Worm (Caenorhabditis elegans) whole organism, L1 larva: ENCODE results near the gene his-42.

Experiments
- C04F5.9 ChIP-seq: sonication (generic microtip); optimal IDR thresholded peaks from 2 replicates; lab custom pipeline; 2016; ENCODE audit warnings: missing genetic modification characterization, missing compliant biosample characterization
- alr-1 ChIP-seq: fragments of 200-800 bp; sonication (Bioruptor generic); optimal IDR thresholded peaks from 2 replicates; lab custom pipeline; 2018; ENCODE audit warnings: borderline replicate concordance, mild to moderate bottlenecking, missing genetic modification characterization, missing compliant biosample characterization
- aly-2 ChIP-seq: fragments of 150-350 bp; optimal IDR thresholded peaks from 2 replicates; lab custom pipeline; 2014; ENCODE audit warnings: missing biosample characterization, missing genetic modification characterization
- ama-1 ChIP-seq: fragments of 150-350 bp; optimal IDR thresholded peaks from 2 replicates; lab custom pipeline; 2014
- blmp-1 ChIP-seq: fragments of 150-350 bp; optimal IDR thresholded peaks from 2 replicates; lab custom pipeline; 2014; ENCODE audit warnings: missing biosample characterization, missing genetic modification characterization
- ceh-8 ChIP-seq: fragments of 200-800 bp; sonication (Bioruptor generic); optimal IDR thresholded peaks from 2 replicates; lab custom pipeline; 2018; ENCODE audit warnings: mild to moderate bottlenecking, missing genetic modification characterization, moderate library complexity, missing compliant biosample characterization
- dsc-1 ChIP-seq: sonication (generic microtip); optimal IDR thresholded peaks from 2 replicates; lab custom pipeline; 2016; ENCODE audit warnings: mild to moderate bottlenecking, missing genetic modification characterization, missing compliant biosample characterization
- efl-1 ChIP-seq, 4 experiments: fragments of 150-350 bp; optimal IDR thresholded peaks in 3 of 4; peaks in 1 of 4; 1 replicate in 1 of 4; 2 replicates in 3 of 4; lab custom pipeline; 2014; ENCODE audit warnings: missing biosample characterization in 2 of 4, missing genetic modification characterization in 2 of 4, missing genetic modification reagents in 2 of 4
- elt-2 ChIP-seq: sonication (generic microtip); optimal IDR thresholded peaks from 2 replicates; lab custom pipeline; 2016; ENCODE audit warnings: missing genetic modification characterization, mild to moderate bottlenecking, inconsistent platforms, missing compliant biosample characterization, missing genetic modification reagents
- ets-5 ChIP-seq: fragments of 200-800 bp; sonication (Bioruptor generic); IDR thresholded peaks from 2 replicates; pipeline ENCODE4 v1.3.6; 2022; ENCODE audit warnings: missing genetic modification characterization, missing compliant biosample characterization
- fkh-10 ChIP-seq: sonication (generic microtip); optimal IDR thresholded peaks from 2 replicates; lab custom pipeline; 2017; ENCODE audit warnings: missing biosample characterization, missing genetic modification reagents, missing genetic modification characterization
- fkh-4 ChIP-seq: sonication (generic microtip); optimal IDR thresholded peaks from 2 replicates; lab custom pipeline; 2016; ENCODE audit warnings: missing compliant biosample characterization, missing genetic modification characterization, borderline replicate concordance
- fos-1 ChIP-seq: fragments of 150-350 bp; optimal IDR thresholded peaks from 2 replicates; lab custom pipeline; 2014; ENCODE audit warnings: missing biosample characterization, missing genetic modification characterization
- grh-1 ChIP-seq: fragments of 200-800 bp; sonication (Bioruptor generic); IDR thresholded peaks from 2 replicates; pipeline ENCODE4 v1.3.6; 2022; ENCODE audit warnings: missing genetic modification reagents, missing genetic modification characterization, missing compliant biosample characterization
- hpl-2 ChIP-seq: fragments of 150-350 bp; optimal IDR thresholded peaks from 2 replicates; lab custom pipeline; 2014; ENCODE audit warnings: missing biosample characterization, missing genetic modification reagents, missing genetic modification characterization
- irx-1 ChIP-seq: sonication (generic microtip); optimal IDR thresholded peaks from 2 replicates; lab custom pipeline; 2016; ENCODE audit warnings: missing genetic modification characterization, missing compliant biosample characterization
- jun-1 ChIP-seq: fragments of 150-350 bp; optimal IDR thresholded peaks from 2 replicates; lab custom pipeline; 2014; ENCODE audit warnings: missing biosample characterization, missing genetic modification reagents, missing genetic modification characterization
- lin-13 ChIP-seq: fragments of 150-350 bp; optimal IDR thresholded peaks from 2 replicates; lab custom pipeline; 2014; ENCODE audit warnings: missing biosample characterization, missing genetic modification reagents, missing genetic modification characterization
- lin-14 ChIP-seq: fragments of 200-800 bp; sonication (Bioruptor generic); optimal IDR thresholded peaks from 2 replicates; lab custom pipeline; 2018; ENCODE audit warnings: mild to moderate bottlenecking, missing genetic modification characterization, moderate library complexity, missing compliant biosample characterization
- lin-15B ChIP-seq: fragments of 150-350 bp; sonication (generic microtip); optimal IDR thresholded peaks from 3 replicates; lab custom pipeline; 2014; ENCODE audit warnings: missing biosample characterization, missing genetic modification characterization
- lin-39 ChIP-seq: fragments of 150-350 bp; optimal IDR thresholded peaks from 2 replicates; lab custom pipeline; 2014; ENCODE audit warnings: missing biosample characterization, missing genetic modification reagents, missing genetic modification characterization
- lsy-2 ChIP-seq, 2 experiments: fragments of 150-350 bp; optimal IDR thresholded peaks; 2 replicates each; lab custom pipeline; 2014; ENCODE audit warnings: missing biosample characterization in 2 of 2, missing genetic modification characterization in 2 of 2
- nhr-11 ChIP-seq: fragments of 150-350 bp; optimal IDR thresholded peaks from 2 replicates; lab custom pipeline; 2014; ENCODE audit warnings: missing biosample characterization, missing genetic modification characterization
- nhr-19 ChIP-seq: fragments of 200-800 bp; sonication (Bioruptor generic); conservative IDR thresholded peaks from 2 replicates; pipeline ENCODE4 v1.3.6; 2022; ENCODE audit warnings: missing genetic modification characterization, missing compliant biosample characterization
- nhr-28 ChIP-seq: fragments of 150-350 bp; optimal IDR thresholded peaks from 2 replicates; lab custom pipeline; 2014; ENCODE audit warnings: missing biosample characterization, missing genetic modification characterization
- nhr-71 ChIP-seq: sonication (generic microtip); optimal IDR thresholded peaks from 2 replicates; lab custom pipeline; 2016; ENCODE audit warnings: mild to moderate bottlenecking, missing genetic modification characterization, moderate library complexity, missing compliant biosample characterization
- nhr-76 ChIP-seq: sonication (generic microtip); optimal IDR thresholded peaks from 2 replicates; lab custom pipeline; 2017; ENCODE audit warnings: missing biosample characterization, missing genetic modification characterization
- nhr-77 ChIP-seq: fragments of 150-350 bp; optimal IDR thresholded peaks from 2 replicates; lab custom pipeline; 2014; ENCODE audit warnings: missing biosample characterization, missing genetic modification characterization
- nhr-84 ChIP-seq: sonication (generic microtip); optimal IDR thresholded peaks from 2 replicates; lab custom pipeline; 2017; ENCODE audit warnings: missing biosample characterization, missing genetic modification characterization
- nhr-85 ChIP-seq: sonication (generic microtip); peaks from one replicate; lab custom pipeline; 2016; ENCODE audit warnings: missing genetic modification characterization, inconsistent platforms, missing compliant biosample characterization
- nhr-90 ChIP-seq: sonication (generic microtip); optimal IDR thresholded peaks from 2 replicates; lab custom pipeline; 2016; ENCODE audit warnings: mild to moderate bottlenecking, missing genetic modification characterization, missing compliant biosample characterization; ENCODE audit not compliant: poor library complexity
- pag-3 ChIP-seq: sonication (generic microtip); optimal IDR thresholded peaks from 2 replicates; lab custom pipeline; 2017; ENCODE audit warnings: missing genetic modification characterization, mild to moderate bottlenecking, missing compliant biosample characterization, antibody characterized with exemption, borderline replicate concordance; ENCODE audit not compliant: insufficient read depth
- rnt-1 ChIP-seq: sonication (generic microtip); optimal IDR thresholded peaks from 2 replicates; lab custom pipeline; 2016; ENCODE audit warnings: mild to moderate bottlenecking, missing genetic modification characterization, moderate library complexity, missing compliant biosample characterization
- snu-23 ChIP-seq: sonication (generic microtip); optimal IDR thresholded peaks from 2 replicates; lab custom pipeline; 2016; ENCODE audit warnings: missing genetic modification characterization, missing compliant biosample characterization
- swsn-7 ChIP-seq: sonication (generic microtip); optimal IDR thresholded peaks from 2 replicates; lab custom pipeline; 2016; ENCODE audit warnings: missing genetic modification characterization, missing compliant biosample characterization
- tlp-1 ChIP-seq: fragments of 150-350 bp; optimal IDR thresholded peaks from 2 replicates; lab custom pipeline; 2014; ENCODE audit warnings: missing biosample characterization, missing genetic modification characterization
- unc-130 ChIP-seq: fragments of 150-350 bp; optimal IDR thresholded peaks from 2 replicates; lab custom pipeline; 2017; ENCODE audit warnings: missing biosample characterization, missing genetic modification characterization, inconsistent platforms
- xbp-1 ChIP-seq: sonication (generic microtip); optimal IDR thresholded peaks from 2 replicates; lab custom pipeline; 2016; ENCODE audit warnings: missing genetic modification characterization, missing compliant biosample characterization

The his-42 gene

DNA sequence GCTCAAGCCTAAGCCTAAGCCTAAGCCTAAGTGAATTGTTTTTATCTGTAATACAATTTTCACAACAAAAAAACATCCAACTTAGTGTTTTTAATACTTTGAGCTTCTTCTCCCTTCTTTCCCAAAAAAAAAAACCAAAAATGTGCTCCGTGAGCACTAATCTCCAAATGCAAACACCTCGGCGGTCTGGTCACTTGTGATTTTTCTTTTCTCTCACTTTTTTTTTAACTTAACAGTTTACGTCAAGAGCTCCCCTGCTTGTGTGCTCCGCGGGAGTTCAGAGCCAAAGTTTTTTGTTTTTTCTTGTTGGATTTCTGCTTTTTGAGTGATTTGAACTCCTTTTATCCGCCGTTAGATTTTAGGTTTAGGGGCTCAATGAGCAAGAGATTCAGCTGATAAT is 22.2 kb downstream of the his-42 start:
- no peak for TF ChIP-seq tlp-1
- no peak for TF ChIP-seq efl-1 (optimal IDR thresholded peaks at IDR 0.05; lab: Kevin White, UChicago)
- peak in 1 of 2 experiments; percentile 24 for TF ChIP-seq efl-1 (GFP tag; optimal IDR thresholded peaks at IDR 0.05 in 1 of 2; lab: Kevin White, UChicago)
- peak; percentile 61 for TF ChIP-seq nhr-77
- TF ChIP-seq, all 84 proteins: peak for 2

DNA sequence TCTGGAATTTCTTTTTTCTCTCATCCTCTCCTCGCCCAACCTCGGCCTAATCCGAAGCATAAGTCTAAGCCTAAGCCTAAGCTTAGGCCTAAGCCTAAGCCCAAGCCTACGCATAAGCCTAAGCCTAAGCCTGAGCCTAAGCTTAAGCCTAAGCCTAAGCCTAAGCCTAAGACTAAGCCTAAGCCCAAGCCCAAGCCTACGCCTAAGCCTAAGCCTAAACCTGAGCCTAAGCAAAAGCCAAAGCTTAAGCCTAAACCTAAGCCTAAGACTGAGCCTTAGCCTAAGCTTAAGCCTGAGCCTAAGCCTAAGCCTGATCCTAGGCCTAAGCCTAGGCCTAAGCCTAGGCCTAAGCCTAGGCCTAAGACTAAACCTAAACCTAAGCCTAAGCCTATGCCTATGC is 32.2 kb downstream of the his-42 start:
- TF ChIP-seq nhr-11 (tag; lab: Kevin White, UChicago) (no peak), fos-1 (no peak), C04F5.9 (tag; lab: Kevin White, UChicago) (no peak), efl-1 (optimal IDR thresholded peaks at IDR 0.05; lab: Kevin White, UChicago) (no peak), efl-1 (GFP tag; optimal IDR thresholded peaks at IDR 0.05 in 1 of 2; lab: Kevin White, UChicago) (peak in 1 of 2 experiments; percentile 50), fkh-10 (GFP tag; lab: Kevin White, UChicago) (no peak), lin-13 (GFP tag; lab: Kevin White, UChicago) (no peak)
- TF ChIP-seq, all 84 proteins: peak for 1

DNA sequence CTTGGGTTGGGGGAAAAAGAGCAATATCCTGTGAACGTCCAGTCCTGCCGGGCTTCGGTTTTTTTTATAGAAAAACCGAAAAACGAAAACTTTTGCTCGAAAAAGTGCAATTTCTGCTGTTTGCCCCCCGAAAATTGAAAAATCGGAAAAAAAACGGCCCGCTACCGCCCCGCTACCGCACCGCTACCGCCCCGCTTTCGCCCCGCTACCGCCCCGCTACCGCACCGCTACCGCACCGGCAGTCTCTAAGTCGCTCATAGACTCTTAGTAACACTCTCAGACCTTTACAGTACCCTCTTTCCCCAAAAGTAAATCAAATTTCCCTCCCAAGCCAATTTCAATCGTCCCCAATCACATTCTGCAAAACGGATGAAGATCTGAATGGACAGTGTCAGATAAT is 33.3 kb downstream of the his-42 start:
- TF ChIP-seq nhr-90 (tag; lab: Kevin White, UChicago) = no peak
- TF ChIP-seq fkh-10 (GFP tag; lab: Kevin White, UChicago) = no peak
- no peak for TF ChIP-seq nhr-85 (tag; lab: Kevin White, UChicago)
- TF ChIP-seq rnt-1 (tag; lab: Kevin White, UChicago) = no peak

DNA sequence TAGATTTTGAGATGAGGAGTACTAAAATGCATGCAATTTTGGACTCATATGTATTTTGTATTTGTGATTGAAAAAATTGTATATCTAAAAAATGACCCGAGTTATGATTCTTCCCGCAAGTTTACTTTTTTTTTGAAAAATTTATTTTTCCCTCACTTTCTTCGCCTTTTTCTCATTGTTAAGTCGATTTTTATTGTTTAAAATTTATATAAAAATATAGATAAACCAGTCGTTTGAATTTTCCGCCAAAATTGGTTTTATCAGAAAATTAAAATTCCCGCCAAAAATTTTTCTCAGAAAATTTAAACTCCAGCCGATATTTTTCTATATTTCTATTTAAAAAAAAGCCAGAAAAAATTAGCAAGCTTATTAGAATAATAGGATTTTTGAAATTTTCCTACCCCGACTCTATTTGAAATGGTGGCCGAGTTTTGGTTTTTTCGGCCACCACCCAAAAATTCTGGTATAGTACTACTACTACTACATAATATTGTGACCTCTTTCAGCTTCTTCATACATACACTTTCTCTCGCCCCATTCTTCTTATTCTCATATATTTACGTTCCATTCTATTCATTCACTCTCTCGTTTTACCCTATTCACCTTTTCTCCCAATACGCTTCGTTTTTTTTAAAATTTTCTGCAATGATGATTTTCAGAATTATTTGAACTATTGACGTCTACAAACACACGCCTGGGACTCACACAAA is 36.8 kb downstream of the his-42 start, which contains the start of gene ZK131.11:
Gene ZK131.11 (plus strand): TSS at position 660 of the 710 bp plus-strand sequence.
- TF ChIP-seq nhr-76 (no peak), xbp-1 (no peak), lin-39 (tag; lab: Kevin White, UChicago) (no peak), hpl-2 (GFP tag; lab: Kevin White, UChicago) (no peak), jun-1 (tag; lab: Kevin White, UChicago) (no peak), grh-1 (GFP tag; lab: Robert Waterston, UW) (no peak), tlp-1 (no peak), ama-1 (lab: Kevin White, UChicago) (no peak), lin-15B (tag; lab: Kevin White, UChicago) (no peak), rnt-1 (tag; lab: Kevin White, UChicago) (no peak), ets-5 (GFP tag; lab: Robert Waterston, UW) (no peak), swsn-7 (tag; lab: Kevin White, UChicago) (no peak), aly-2 (no peak)

DNA sequence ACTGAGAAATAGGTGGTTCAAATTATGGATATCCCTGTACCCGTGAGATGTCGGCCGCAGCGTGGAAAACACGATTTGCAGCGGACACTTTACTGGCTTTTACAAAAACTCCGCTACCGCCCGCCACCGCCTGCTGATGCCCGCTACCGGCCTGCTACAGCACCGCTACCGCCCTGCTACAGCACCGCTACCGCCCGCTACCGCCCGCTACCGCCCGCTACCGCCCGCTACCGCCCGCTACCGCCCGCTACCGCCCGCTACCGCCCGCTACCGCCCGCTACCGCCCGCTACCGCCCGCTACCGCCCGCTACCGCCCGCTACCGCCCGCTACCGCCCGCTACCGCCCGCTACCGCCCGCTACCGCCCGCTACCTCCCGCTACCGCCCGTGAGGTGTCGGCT is 37.8 kb downstream of the his-42 start:
- TF ChIP-seq ceh-8 (GFP tag; lab: Kevin White, UChicago) = peak; percentile 11

DNA sequence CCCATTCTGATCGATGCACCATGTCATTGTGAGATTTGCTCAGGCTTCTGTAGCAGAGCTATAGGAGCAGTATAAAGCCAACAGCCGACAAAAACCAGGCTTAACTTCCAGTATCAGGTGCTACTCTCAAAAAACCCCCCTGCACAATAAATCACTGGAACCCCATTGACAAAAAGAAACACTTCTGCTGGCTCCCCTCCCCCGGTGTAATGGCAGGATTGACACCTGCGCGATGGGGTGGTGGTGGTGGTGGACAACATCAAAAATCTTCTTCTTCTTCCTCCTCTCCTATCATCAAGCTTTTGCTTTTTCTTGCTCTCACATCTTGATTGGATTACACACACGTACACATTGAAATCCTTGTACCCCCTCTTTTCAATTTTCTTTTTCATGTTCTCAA is 38.8 kb downstream of the his-42 start:
- no peak for TF ChIP-seq nhr-28
- TF ChIP-seq rnt-1 (tag; lab: Kevin White, UChicago) = peak; percentile 55
- peak in 1 of 2 experiments; percentile 2 for TF ChIP-seq lsy-2 (tag; optimal IDR thresholded peaks at IDR 0.05; lab: Kevin White, UChicago)
- no peak for TF ChIP-seq nhr-90 (tag; lab: Kevin White, UChicago)
- peak; percentile 49 for TF ChIP-seq pag-3 (tag; lab: Kevin White, UChicago)
- no peak for TF ChIP-seq elt-2 (tag; lab: Kevin White, UChicago)
- no peak for TF ChIP-seq tlp-1
- peak; percentile 17 for TF ChIP-seq unc-130 (tag; lab: Kevin White, UChicago)
- TF ChIP-seq fkh-4 = no peak
- no peak for TF ChIP-seq efl-1 (optimal IDR thresholded peaks at IDR 0.05; lab: Kevin White, UChicago)
- peak in 1 of 2 experiments; percentile 2 for TF ChIP-seq efl-1 (GFP tag; optimal IDR thresholded peaks at IDR 0.05 in 1 of 2; lab: Kevin White, UChicago)
- no peak for TF ChIP-seq fkh-10 (GFP tag; lab: Kevin White, UChicago)
- peak; percentile 68 for TF ChIP-seq dsc-1 (tag; lab: Kevin White, UChicago)
- TF ChIP-seq alr-1 (tag; lab: Kevin White, UChicago) = no peak
- peak; percentile 37 for TF ChIP-seq nhr-71 (tag; lab: Kevin White, UChicago)
- TF ChIP-seq irx-1 = no peak
- no peak for TF ChIP-seq swsn-7 (tag; lab: Kevin White, UChicago)
- peak; percentile 5 for TF ChIP-seq snu-23 (GFP tag; lab: Kevin White, UChicago)
- TF ChIP-seq blmp-1 (tag; lab: Kevin White, UChicago) = no peak
- peak; percentile 21; the same call in 1 of the 2 replicates for TF ChIP-seq nhr-19 (GFP tag; lab: Robert Waterston, UW)
- no peak for TF ChIP-seq nhr-84 (tag; lab: Kevin White, UChicago)
- peak; percentile 61 for TF ChIP-seq lin-14
